Worm (Caenorhabditis elegans): ENCODE results near the gene B0252.3.

ce11 chrII:6860043-6860442 is 47.5 kb downstream of the B0252.3 start:
- no peak for TF ChIP-seq nfya-1 (tag; optimal IDR thresholded peaks at IDR 0.05)
- TF ChIP-seq ceh-24 (tag; optimal IDR thresholded peaks at IDR 0.05), result no peak
- no peak for TF ChIP-seq ceh-34 (tag; optimal IDR thresholded peaks at IDR 0.05)
- TF ChIP-seq pha-4 (tag; optimal IDR thresholded peaks at IDR 0.05), result no peak
- TF ChIP-seq ets-4 (tag; optimal IDR thresholded peaks at IDR 0.05), result no peak
- TF ChIP-seq ama-1 (optimal IDR thresholded peaks at IDR 0.05), result no peak

Measured in whole organism, late embryonic.